Worm (Caenorhabditis elegans) whole organism, young adult: Measurements from ENCODE around the gene npp-3.

Experiments used
- B0019.2 ChIP-seq: fragments of 200-800 bp; sonication (Bioruptor generic); conservative IDR thresholded peaks from 2 replicates; pipeline ENCODE4 v1.3.6; 2022; ENCODE audit warnings: missing genetic modification reagents, missing genetic modification characterization, missing compliant biosample characterization
- B0261.1 ChIP-seq: sonication (generic microtip); optimal IDR thresholded peaks from 2 replicates; lab custom pipeline; 2016; ENCODE audit warnings: mild to moderate bottlenecking, missing genetic modification characterization, moderate library complexity, missing compliant biosample characterization
- F10E7.11 ChIP-seq: sonication (generic microtip); optimal IDR thresholded peaks from 2 replicates; lab custom pipeline; 2017; ENCODE audit warnings: mild to moderate bottlenecking, missing genetic modification characterization, moderate library complexity, missing compliant biosample characterization
- F23B12.7 ChIP-seq: sonication (generic microtip); optimal IDR thresholded peaks from 2 replicates; lab custom pipeline; 2017; ENCODE audit warnings: missing genetic modification characterization, mild to moderate bottlenecking, missing compliant biosample characterization, antibody characterized with exemption, moderate library complexity; ENCODE audit not compliant: insufficient read depth
- F33H1.4 ChIP-seq: fragments of 200-800 bp; sonication (Bioruptor generic); IDR thresholded peaks from 2 replicates; pipeline ENCODE4 v1.3.6; 2022; ENCODE audit warnings: missing genetic modification reagents, missing genetic modification characterization, missing compliant biosample characterization
- F37B4.10 ChIP-seq: fragments of 200-800 bp; sonication (Bioruptor generic); IDR thresholded peaks from 2 replicates; pipeline ENCODE4 v1.3.6; 2022; ENCODE audit warnings: missing genetic modification characterization, missing compliant biosample characterization
- F49E8.2 ChIP-seq: sonication (generic microtip); optimal IDR thresholded peaks from 3 replicates; lab custom pipeline; 2017; ENCODE audit warnings: missing genetic modification characterization, mild to moderate bottlenecking, missing compliant biosample characterization, antibody characterized with exemption, moderate library complexity; ENCODE audit not compliant: insufficient read depth
- Y56A3A.18 ChIP-seq: fragments of 200-800 bp; sonication (Bioruptor generic); IDR thresholded peaks from 2 replicates; pipeline ENCODE4 v1.3.6; 2022; ENCODE audit warnings: missing genetic modification reagents, missing genetic modification characterization, missing compliant biosample characterization
- Y67H2A.10 ChIP-seq: fragments of 200-800 bp; sonication (Bioruptor generic); conservative IDR thresholded peaks from 2 replicates; pipeline ENCODE4 v1.3.6; 2022; ENCODE audit warnings: missing genetic modification reagents, missing genetic modification characterization, missing compliant biosample characterization
- aptf-2 ChIP-seq: fragments of 200-800 bp; sonication (Bioruptor generic); conservative IDR thresholded peaks from 2 replicates; pipeline ENCODE4 v1.3.6; 2022; ENCODE audit warnings: missing genetic modification reagents, missing genetic modification characterization, missing compliant biosample characterization
- attf-5 ChIP-seq: fragments of 200-800 bp; sonication (Bioruptor generic); optimal IDR thresholded peaks from 2 replicates; lab custom pipeline; 2018; ENCODE audit warnings: mild to moderate bottlenecking, missing genetic modification characterization, missing compliant biosample characterization
- attf-6 ChIP-seq: fragments of 200-800 bp; sonication (Bioruptor generic); IDR thresholded peaks from 2 replicates; pipeline ENCODE4 v1.3.6; 2022; ENCODE audit warnings: missing genetic modification reagents, missing genetic modification characterization, missing compliant biosample characterization
- cebp-1 ChIP-seq, 2 experiments: fragments of 200-800 bp in 1 of 2; sonication (Bioruptor generic) in 1 of 2; sonication (generic microtip) in 1 of 2; IDR thresholded peaks in 1 of 2; optimal IDR thresholded peaks in 1 of 2; 2 replicates each; pipeline versions ENCODE4 v1.3.6 to Lab custom; 2017 to 2022; ENCODE audit warnings: missing compliant biosample characterization in 2 of 2, missing genetic modification characterization in 2 of 2, mild to moderate bottlenecking in 1 of 2, missing genetic modification reagents in 1 of 2, moderate library complexity in 1 of 2
- ceh-40 ChIP-seq: fragments of 200-800 bp; sonication (Bioruptor generic); IDR thresholded peaks from 2 replicates; pipeline ENCODE4 v1.3.6; 2022; ENCODE audit warnings: missing genetic modification characterization, missing compliant biosample characterization
- die-1 ChIP-seq: sonication (generic microtip); optimal IDR thresholded peaks from 2 replicates; lab custom pipeline; 2016; ENCODE audit warnings: missing genotype, mild to moderate bottlenecking, missing genetic modification characterization, missing compliant biosample characterization
- efl-1 ChIP-seq: fragments of 150-350 bp; optimal IDR thresholded peaks from 2 replicates; lab custom pipeline; 2014; ENCODE audit warnings: missing biosample characterization, missing genetic modification reagents, missing genetic modification characterization
- egl-18 ChIP-seq: fragments of 200-800 bp; sonication (Bioruptor generic); IDR thresholded peaks from 2 replicates; pipeline ENCODE4 v1.3.6; 2022; ENCODE audit warnings: missing genetic modification reagents, missing genetic modification characterization, missing compliant biosample characterization
- egl-44 ChIP-seq: fragments of 200-800 bp; sonication (Bioruptor generic); IDR thresholded peaks from 2 replicates; pipeline ENCODE4 v1.3.6; 2022; ENCODE audit warnings: missing genetic modification reagents, missing genetic modification characterization, missing compliant biosample characterization
- egrh-3 ChIP-seq: fragments of 200-800 bp; sonication (Bioruptor generic); IDR thresholded peaks from 2 replicates; pipeline ENCODE4 v1.3.6; 2022; ENCODE audit warnings: missing genetic modification reagents, missing genetic modification characterization, missing compliant biosample characterization
- gei-17 ChIP-seq: fragments of 200-800 bp; sonication (Bioruptor generic); optimal IDR thresholded peaks from 2 replicates; lab custom pipeline; 2018; ENCODE audit warnings: mild to moderate bottlenecking, missing genetic modification characterization, missing compliant biosample characterization
- hmg-20 ChIP-seq: fragments of 200-800 bp; sonication (Bioruptor generic); IDR thresholded peaks from 2 replicates; pipeline ENCODE4 v1.3.6; 2022; ENCODE audit warnings: missing genetic modification reagents, missing genetic modification characterization, missing compliant biosample characterization
- hsf-1 ChIP-seq: fragments of 200-800 bp; sonication (Bioruptor generic); IDR thresholded peaks from 2 replicates; pipeline ENCODE4 v1.3.6; 2022; ENCODE audit warnings: missing genetic modification reagents, missing genetic modification characterization, missing compliant biosample characterization
- let-607 ChIP-seq, 2 experiments: fragments of 200-800 bp in 1 of 2; sonication (Bioruptor generic) in 1 of 2; sonication (generic microtip) in 1 of 2; optimal IDR thresholded peaks; 2 replicates each; lab custom pipeline; 2016 to 2018; ENCODE audit warnings: mild to moderate bottlenecking in 2 of 2, missing compliant biosample characterization in 2 of 2, missing genetic modification characterization in 2 of 2, moderate library complexity in 2 of 2, missing genotype in 1 of 2
- lin-26 ChIP-seq: fragments of 200-800 bp; sonication (Bioruptor generic); IDR thresholded peaks from 2 replicates; pipeline ENCODE4 v1.3.6; 2022; ENCODE audit warnings: missing genetic modification reagents, missing genetic modification characterization, missing compliant biosample characterization
- madf-10 ChIP-seq: sonication (generic microtip); optimal IDR thresholded peaks from 2 replicates; lab custom pipeline; 2016; ENCODE audit warnings: mild to moderate bottlenecking, missing genetic modification characterization, missing compliant biosample characterization
- madf-3 ChIP-seq: fragments of 200-800 bp; sonication (Bioruptor generic); IDR thresholded peaks from 2 replicates; pipeline ENCODE4 v1.3.6; 2022; ENCODE audit warnings: missing genetic modification reagents, missing genetic modification characterization, missing compliant biosample characterization
- mcd-1 ChIP-seq: fragments of 200-800 bp; sonication (Bioruptor generic); IDR thresholded peaks from 2 replicates; pipeline ENCODE4 v1.3.6; 2022; ENCODE audit warnings: missing genetic modification reagents, missing genetic modification characterization, missing compliant biosample characterization
- nfya-2 ChIP-seq: fragments of 200-800 bp; sonication (Bioruptor generic); IDR thresholded peaks from 2 replicates; pipeline ENCODE4 v1.3.6; 2022; ENCODE audit warnings: missing genetic modification reagents, missing genetic modification characterization, missing compliant biosample characterization
- nfyb-1 ChIP-seq: fragments of 200-800 bp; sonication (Bioruptor generic); IDR thresholded peaks from 2 replicates; pipeline ENCODE4 v1.3.6; 2022; ENCODE audit warnings: missing genetic modification reagents, missing genetic modification characterization, missing compliant biosample characterization
- nhr-27 ChIP-seq: fragments of 200-800 bp; sonication (Bioruptor generic); optimal IDR thresholded peaks from 2 replicates; lab custom pipeline; 2018; ENCODE audit warnings: mild to moderate bottlenecking, missing genetic modification characterization, moderate library complexity, missing compliant biosample characterization
- pbrm-1 ChIP-seq: fragments of 200-800 bp; sonication (Bioruptor generic); IDR thresholded peaks from 2 replicates; pipeline ENCODE4 v1.3.6; 2022; ENCODE audit warnings: missing genetic modification reagents, missing genetic modification characterization, missing compliant biosample characterization
- pha-4 ChIP-seq: fragments of 150-350 bp; sonication (generic microtip); optimal IDR thresholded peaks from 2 replicates; lab custom pipeline; 2014; ENCODE audit warnings: missing biosample characterization, missing genetic modification reagents, missing genetic modification characterization
- snpc-1.1 ChIP-seq: sonication (generic microtip); optimal IDR thresholded peaks from 2 replicates; lab custom pipeline; 2017; ENCODE audit warnings: missing genetic modification characterization, mild to moderate bottlenecking, missing compliant biosample characterization, antibody characterized with exemption, moderate library complexity, missing genotype, missing genetic modification reagents; ENCODE audit not compliant: insufficient read depth
- snpc-3.4 ChIP-seq: sonication (generic microtip); optimal IDR thresholded peaks from 2 replicates; lab custom pipeline; 2017; ENCODE audit warnings: missing genetic modification characterization, mild to moderate bottlenecking, missing compliant biosample characterization, antibody characterized with exemption, moderate library complexity, missing genotype, missing genetic modification reagents
- snpc-4 ChIP-seq, 5 experiments: fragments of 150-350 bp in 1 of 5; sonication (generic microtip) in 4 of 5; optimal IDR thresholded peaks; 2 replicates each; lab custom pipeline; 2014 to 2018; ENCODE audit warnings: missing genetic modification characterization in 5 of 5, missing biosample characterization in 3 of 5, antibody characterized with exemption in 2 of 5, mild to moderate bottlenecking in 2 of 5, missing compliant biosample characterization in 2 of 5, missing genotype in 2 of 5, moderate library complexity in 2 of 5, missing genetic modification reagents in 1 of 5
- somi-1 ChIP-seq: fragments of 200-800 bp; sonication (Bioruptor generic); optimal IDR thresholded peaks from 2 replicates; lab custom pipeline; 2018; ENCODE audit warnings: mild to moderate bottlenecking, missing genetic modification characterization, missing compliant biosample characterization
- sptf-2 ChIP-seq: fragments of 200-800 bp; sonication (Bioruptor generic); optimal IDR thresholded peaks from 2 replicates; lab custom pipeline; 2018; ENCODE audit warnings: mild to moderate bottlenecking, missing genetic modification characterization, missing compliant biosample characterization
- tbx-9 ChIP-seq: sonication (generic microtip); optimal IDR thresholded peaks from 2 replicates; lab custom pipeline; 2016; ENCODE audit warnings: borderline replicate concordance, missing genetic modification characterization, inconsistent platforms, missing compliant biosample characterization
- tlf-1 ChIP-seq: fragments of 200-800 bp; sonication (Bioruptor generic); optimal IDR thresholded peaks from 2 replicates; lab custom pipeline; 2018; ENCODE audit warnings: mild to moderate bottlenecking, missing genetic modification characterization, missing compliant biosample characterization
- xnd-1 ChIP-seq: sonication (generic microtip); optimal IDR thresholded peaks from 2 replicates; lab custom pipeline; 2016; ENCODE audit warnings: missing genotype, missing genetic modification reagents, missing genetic modification characterization, missing compliant biosample characterization
- zfh-2 ChIP-seq: fragments of 200-800 bp; sonication (Bioruptor generic); conservative IDR thresholded peaks from 2 replicates; pipeline ENCODE4 v1.3.6; 2022; ENCODE audit warnings: missing genetic modification reagents, missing genetic modification characterization, missing compliant biosample characterization
- ztf-25 ChIP-seq: fragments of 200-800 bp; sonication (Bioruptor generic); IDR thresholded peaks from 2 replicates; pipeline ENCODE4 v1.3.6; 2022; ENCODE audit warnings: missing genetic modification reagents, missing genetic modification characterization, missing compliant biosample characterization
- ztf-26 ChIP-seq: sonication (generic microtip); optimal IDR thresholded peaks from 2 replicates; lab custom pipeline; 2017; ENCODE audit warnings: missing genetic modification characterization, missing compliant biosample characterization
- ztf-6 ChIP-seq: fragments of 200-800 bp; sonication (Bioruptor generic); IDR thresholded peaks from 2 replicates; pipeline ENCODE4 v1.3.6; 2022; ENCODE audit warnings: missing genetic modification reagents, missing genetic modification characterization, missing compliant biosample characterization

Gene npp-3

DNA sequence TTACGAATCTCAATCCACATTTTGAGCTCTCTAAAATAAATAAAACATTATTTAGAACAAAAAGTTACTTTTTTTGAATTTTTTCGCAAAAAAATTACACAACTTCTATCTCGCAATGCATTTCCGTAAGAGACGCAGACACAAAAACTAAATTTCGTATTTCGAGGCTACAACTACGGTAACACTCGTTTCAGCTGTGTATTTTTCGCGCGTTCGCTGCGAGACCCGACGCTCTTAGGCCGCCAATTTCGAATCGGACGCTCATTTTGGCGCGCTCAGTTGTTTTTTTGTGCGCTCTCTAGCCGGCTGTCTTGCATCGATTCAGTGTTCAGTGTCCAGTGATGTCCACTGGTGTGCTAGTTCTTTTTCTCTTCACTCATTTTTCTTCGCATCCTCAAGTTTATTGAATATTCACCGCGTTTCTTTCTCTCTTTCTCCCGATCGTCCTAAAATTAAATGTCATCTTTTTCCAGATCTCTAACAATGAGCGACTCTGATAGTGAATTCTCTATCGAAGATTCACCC lies at the start of gene npp-3, which contains the start of gene top-2 (continued):
- TF ChIP-seq attf-5 (GFP tag; lab: Kevin White, UChicago) (peak; percentile 97), tlf-1 (peak; percentile 97), snpc-3.4 (tag; lab: Kevin White, UChicago) (peak; percentile 95), F33H1.4 (GFP tag; lab: Robert Waterston, UW) (peak; percentile 99), hmg-20 (GFP tag; lab: Robert Waterston, UW) (peak; percentile 79; the same call in 1 of the 2 replicates), F23B12.7 (tag; lab: Kevin White, UChicago) (peak; percentile 88), hsf-1 (peak; percentile 90), somi-1 (GFP tag; lab: Kevin White, UChicago) (peak; percentile 70), cebp-1 (GFP tag; IDR thresholded peaks at IDR 0.05; lab: Robert Waterston, UW) (peak; percentile 69; the same call in 1 of the 2 replicates), cebp-1 (tag; optimal IDR thresholded peaks at IDR 0.05; lab: Kevin White, UChicago) (peak; percentile 88), snpc-1.1 (tag; lab: Kevin White, UChicago) (peak; percentile 39), snpc-4 (GFP tag; optimal IDR thresholded peaks at IDR 0.05; lab: Kevin White, UChicago) (peak; percentile 55), snpc-4 (tag; optimal IDR thresholded peaks at IDR 0.05; lab: Kevin White, UChicago) (peak; percentile 52 to 87 (median 81)), ztf-6 (0 out of 2 replicates have a peak, but pooled peaks have one; percentile 49), ceh-40 (GFP tag; lab: Robert Waterston, UW) (0 out of 2 replicates have a peak, but pooled peaks have one; percentile 16), Y67H2A.10 (GFP tag; lab: Robert Waterston, UW) (peak; percentile 90), nfyb-1 (GFP tag; lab: Robert Waterston, UW) (peak; percentile 97), pbrm-1 (GFP tag; lab: Robert Waterston, UW) (peak; percentile 90), sptf-2 (GFP tag; lab: Kevin White, UChicago) (no peak), B0019.2 (peak; percentile 94), aptf-2 (GFP tag; lab: Robert Waterston, UW) (peak; percentile 81), die-1 (peak; percentile 30), F10E7.11 (no peak), gei-17 (GFP tag; lab: Kevin White, UChicago) (peak; percentile 57), F49E8.2 (peak; percentile 91), madf-10 (tag; lab: Kevin White, UChicago) (peak; percentile 88), nhr-27 (no peak), efl-1 (GFP tag; lab: Kevin White, UChicago) (peak; percentile 98), ztf-26 (peak; percentile 21), egrh-3 (GFP tag; lab: Robert Waterston, UW) (0 out of 2 replicates have a peak, but pooled peaks have one; percentile 36), F37B4.10 (no peak), tbx-9 (tag; lab: Kevin White, UChicago) (no peak), B0261.1 (tag; lab: Kevin White, UChicago) (no peak), attf-6 (GFP tag; lab: Robert Waterston, UW) (peak; percentile 86), ztf-25 (GFP tag; lab: Robert Waterston, UW) (0 out of 2 replicates have a peak, but pooled peaks have one; percentile 11), xnd-1 (tag; lab: Kevin White, UChicago) (peak; percentile 95), let-607 (tag; optimal IDR thresholded peaks at IDR 0.05; lab: Kevin White, UChicago) (peak; percentile 13 to 67), mcd-1 (peak; percentile 94), pha-4 (no peak), egl-44 (0 out of 2 replicates have a peak, but pooled peaks have one; percentile 27), nfya-2 (GFP tag; lab: Robert Waterston, UW) (0 out of 2 replicates have a peak, but pooled peaks have one; percentile 34), egl-18 (GFP tag; lab: Robert Waterston, UW) (0 out of 2 replicates have a peak, but pooled peaks have one; percentile 41), zfh-2 (GFP tag; lab: Robert Waterston, UW) (peak; percentile 79), lin-26 (peak; percentile 11; the same call in 1 of the 2 replicates), Y56A3A.18 (GFP tag; lab: Robert Waterston, UW) (0 out of 2 replicates have a peak, but pooled peaks have one; percentile 37), madf-3 (GFP tag; lab: Robert Waterston, UW) (peak; percentile 96)
